Worm (Caenorhabditis elegans) whole organism, L4 larva: ENCODE data around the gene srab-17.

Experiments
- ZK337.2 ChIP-seq: fragments of 200-800 bp; sonication (Bioruptor generic); IDR thresholded peaks from 2 replicates; pipeline ENCODE4 v1.3.6; 2022; ENCODE audit warnings: missing genetic modification reagents, missing genetic modification characterization, missing compliant biosample characterization
- aly-2 ChIP-seq: sonication (generic microtip); optimal IDR thresholded peaks from 2 replicates; lab custom pipeline; 2018; ENCODE audit warnings: missing biosample characterization, missing genetic modification characterization
- dpl-1 ChIP-seq: fragments of 150-350 bp; optimal IDR thresholded peaks from 2 replicates; lab custom pipeline; 2014; ENCODE audit warnings: missing biosample characterization, missing genetic modification reagents, missing genetic modification characterization
- lin-29 ChIP-seq: fragments of 200-800 bp; sonication (Bioruptor generic); IDR thresholded peaks from 2 replicates; pipeline ENCODE4 v1.3.6; 2022; ENCODE audit warnings: missing genetic modification reagents, missing genetic modification characterization, missing compliant biosample characterization
- madf-9 ChIP-seq: fragments of 200-800 bp; sonication (Bioruptor generic); conservative IDR thresholded peaks from 2 replicates; pipeline ENCODE4 v1.3.6; 2022; ENCODE audit warnings: missing genetic modification reagents, missing genetic modification characterization, missing compliant biosample characterization
- mep-1 ChIP-seq: fragments of 150-350 bp; sonication (generic microtip); optimal IDR thresholded peaks from 3 replicates; lab custom pipeline; 2014; ENCODE audit warnings: missing biosample characterization, missing genetic modification characterization
- nhr-77 ChIP-seq: fragments of 150-350 bp; optimal IDR thresholded peaks from 2 replicates; lab custom pipeline; 2014; ENCODE audit warnings: missing biosample characterization, missing genetic modification characterization
- pqm-1 ChIP-seq: sonication (generic microtip); optimal IDR thresholded peaks from 2 replicates; lab custom pipeline; 2017; ENCODE audit warnings: missing biosample characterization, missing genetic modification characterization
- sdz-12 ChIP-seq: fragments of 200-800 bp; sonication (Bioruptor generic); optimal IDR thresholded peaks from 2 replicates; lab custom pipeline; 2018; ENCODE audit warnings: mild to moderate bottlenecking, missing genetic modification characterization, missing compliant biosample characterization
- unc-130 ChIP-seq: sonication (generic microtip); optimal IDR thresholded peaks from 2 replicates; lab custom pipeline; 2016; ENCODE audit warnings: missing genetic modification reagents, missing genetic modification characterization, missing compliant biosample characterization
- zip-11 ChIP-seq: fragments of 200-800 bp; sonication (Bioruptor generic); IDR thresholded peaks from 2 replicates; pipeline ENCODE4 v1.3.6; 2022; ENCODE audit warnings: missing genetic modification characterization, missing compliant biosample characterization

ce11 chrV:9868311-9868710 lies at the start of gene srab-17:
- TF ChIP-seq madf-9 (GFP tag; lab: Robert Waterston, UW) (no peak), unc-130 (GFP tag; lab: Kevin White, UChicago) (no peak), mep-1 (tag; lab: Kevin White, UChicago) (no peak), pqm-1 (no peak), sdz-12 (no peak), lin-29 (no peak), zip-11 (GFP tag; lab: Robert Waterston, UW) (no peak), ZK337.2 (GFP tag; lab: Robert Waterston, UW) (no peak), aly-2 (tag; lab: Kevin White, UChicago) (no peak), nhr-77 (tag; lab: Kevin White, UChicago) (no peak), dpl-1 (GFP tag; lab: Kevin White, UChicago) (no peak)
